Worm (Caenorhabditis elegans) whole organism, mixed stage, embryonic: ENCODE results near the gene F55A4.3.

ENCODE experiments used
- blmp-1 ChIP-seq: fragments of 150-350 bp; optimal IDR thresholded peaks from 2 replicates; lab custom pipeline; 2014; ENCODE audit warnings: missing biosample characterization, missing genetic modification characterization
- tbx-8 ChIP-seq: fragments of 200-800 bp; sonication (Bioruptor generic); optimal IDR thresholded peaks from 2 replicates; lab custom pipeline; 2018; ENCODE audit warnings: mild to moderate bottlenecking, missing genetic modification characterization, moderate library complexity, missing compliant biosample characterization
- unc-62 ChIP-seq: fragments of 150-350 bp; optimal IDR thresholded peaks from 2 replicates; lab custom pipeline; 2014; ENCODE audit warnings: missing biosample characterization, missing genetic modification reagents, missing genetic modification characterization

- TF ChIP-seq blmp-1 (tag; lab: Kevin White, UChicago) (no peak), tbx-8 (GFP tag; lab: Kevin White, UChicago) (no peak), unc-62 (GFP tag; lab: Kevin White, UChicago) (no peak)
Observed at ce11 chrX:994678-995077, 30.2 kb downstream of the F55A4.3 start.
